Worm (Caenorhabditis elegans): ENCODE data around the gene Y82E9BL.5.

Y82E9BL.5 gene

ce11 chrIII:1308887-1309286, 38.6 kb downstream of the Y82E9BL.5 start, which contains the start of gene Y82E9BL.12:
Gene Y82E9BL.12 (plus strand): TSS chrIII:1309187.
- TF ChIP-seq ceh-24 (tag; optimal IDR thresholded peaks at IDR 0.05) (no peak), C38D4.7 (GFP tag; optimal IDR thresholded peaks at IDR 0.05) (no peak), ceh-9 (tag; optimal IDR thresholded peaks at IDR 0.05) (no peak), mec-3 (tag; optimal IDR thresholded peaks at IDR 0.05; ENCODE audit: borderline replicate concordance) (no peak), lin-11 (tag; optimal IDR thresholded peaks at IDR 0.05) (no peak), rnt-1 (tag; optimal IDR thresholded peaks at IDR 0.05) (no peak), fkh-10 (GFP tag; optimal IDR thresholded peaks at IDR 0.05) (no peak), hlh-13 (GFP tag; optimal IDR thresholded peaks at IDR 0.05) (no peak), dmd-4 (tag; optimal IDR thresholded peaks at IDR 0.05; ENCODE audit: borderline replicate concordance) (no peak)

- TF ChIP-seq lin-11 (tag; optimal IDR thresholded peaks at IDR 0.05) (no peak), elt-2 (tag; optimal IDR thresholded peaks at IDR 0.05) (peak; percentile 9)
Observed at ce11 chrIII:1308209-1308608, 39.2 kb downstream of the Y82E9BL.5 start, which contains the start of gene fbxa-79. Gene fbxa-79 (minus strand): TSS chrIII:1308294.

- TF ChIP-seq unc-42 (tag; optimal IDR thresholded peaks at IDR 0.05) (no peak), tbx-2 (tag; optimal IDR thresholded peaks at IDR 0.05) (no peak), syd-9 (tag; optimal IDR thresholded peaks at IDR 0.05) (no peak), sox-4 (tag; optimal IDR thresholded peaks at IDR 0.05) (no peak), pat-9 (tag; optimal IDR thresholded peaks at IDR 0.05) (no peak), rnt-1 (tag; optimal IDR thresholded peaks at IDR 0.05) (no peak), ceh-48 (tag; optimal IDR thresholded peaks at IDR 0.05) (no peak), elt-2 (tag; optimal IDR thresholded peaks at IDR 0.05) (no peak), ceh-30 (tag; optimal IDR thresholded peaks at IDR 0.05) (no peak), mec-3 (tag; optimal IDR thresholded peaks at IDR 0.05; ENCODE audit: borderline replicate concordance) (no peak), pha-4 (tag; optimal IDR thresholded peaks at IDR 0.05) (no peak), Y22D7AL.16 (tag; optimal IDR thresholded peaks at IDR 0.05) (no peak), unc-3 (GFP tag; conservative IDR thresholded peaks at IDR 0.05) (no peak), unc-3 (tag; optimal IDR thresholded peaks at IDR 0.05) (no peak), ceh-6 (GFP tag; optimal IDR thresholded peaks at IDR 0.05) (no peak), nfya-1 (tag; optimal IDR thresholded peaks at IDR 0.05) (no peak), pag-3 (tag; optimal IDR thresholded peaks at IDR 0.05; ENCODE audit: borderline replicate concordance) (no peak), dve-1 (tag; optimal IDR thresholded peaks at IDR 0.05) (no peak), odd-2 (tag; optimal IDR thresholded peaks at IDR 0.05) (no peak)
Observed at ce11 chrIII:1307333-1307732, 40.1 kb downstream of the Y82E9BL.5 start.

- TF ChIP-seq fkh-10 (GFP tag; optimal IDR thresholded peaks at IDR 0.05): no peak
- TF ChIP-seq npax-4 (tag; optimal IDR thresholded peaks at IDR 0.05): no peak
- no peak for TF ChIP-seq odd-2 (tag; optimal IDR thresholded peaks at IDR 0.05)
- TF ChIP-seq ceh-19 (GFP tag; optimal IDR thresholded peaks at IDR 0.05): no peak
- TF ChIP-seq K02D7.2 (tag; optimal IDR thresholded peaks at IDR 0.05): no peak
- no peak for TF ChIP-seq rnt-1 (tag; optimal IDR thresholded peaks at IDR 0.05)
- no peak for TF ChIP-seq T23F11.4 (GFP tag; optimal IDR thresholded peaks at IDR 0.05)
- no peak for TF ChIP-seq ets-4 (tag; optimal IDR thresholded peaks at IDR 0.05)
- TF ChIP-seq che-1 (tag; optimal IDR thresholded peaks at IDR 0.05): no peak
Observed at ce11 chrIII:1303414-1303813, 44.0 kb downstream of the Y82E9BL.5 start, which contains the start of gene fbxa-75. Gene fbxa-75 (plus strand): TSS chrIII:1303714.

ce11 chrIII:1297604-1298003, 49.8 kb downstream of the Y82E9BL.5 start, which contains the start of gene fbxa-28:
Gene fbxa-28 (plus strand): TSS chrIII:1297904.
- no peak for TF ChIP-seq ama-1 (optimal IDR thresholded peaks at IDR 0.05)

Data from whole organism, late embryonic.